Worm (Caenorhabditis elegans) whole organism, young adult: ENCODE data around the gene glr-5.

ENCODE experiments used
- C06A6.2 ChIP-seq: fragments of 200-800 bp; sonication (Bioruptor generic); conservative IDR thresholded peaks from 2 replicates; pipeline ENCODE4 v1.3.6; 2022; ENCODE audit warnings: missing genetic modification characterization, missing compliant biosample characterization
- F57A8.1 ChIP-seq: fragments of 200-800 bp; sonication (Bioruptor generic); optimal IDR thresholded peaks from 2 replicates; lab custom pipeline; 2018; ENCODE audit warnings: mild to moderate bottlenecking, missing genetic modification characterization, moderate library complexity, missing compliant biosample characterization
- ets-4 ChIP-seq: fragments of 200-800 bp; sonication (Bioruptor generic); optimal IDR thresholded peaks from 2 replicates; lab custom pipeline; 2018; ENCODE audit warnings: mild to moderate bottlenecking, missing genetic modification characterization, missing compliant biosample characterization
- lsy-27 ChIP-seq: sonication (generic microtip); optimal IDR thresholded peaks from 2 replicates; lab custom pipeline; 2017; ENCODE audit warnings: missing genetic modification characterization, mild to moderate bottlenecking, missing compliant biosample characterization, antibody characterized with exemption, missing genotype, borderline replicate concordance; ENCODE audit not compliant: insufficient read depth
- mcd-1 ChIP-seq: fragments of 200-800 bp; sonication (Bioruptor generic); IDR thresholded peaks from 2 replicates; pipeline ENCODE4 v1.3.6; 2022; ENCODE audit warnings: missing genetic modification reagents, missing genetic modification characterization, missing compliant biosample characterization
- nfya-1 ChIP-seq: sonication (generic microtip); optimal IDR thresholded peaks from 2 replicates; lab custom pipeline; 2017; ENCODE audit warnings: antibody characterized with exemption, missing compliant biosample characterization, missing genetic modification characterization, borderline replicate concordance; ENCODE audit not compliant: insufficient read depth
- nhr-80 ChIP-seq: sonication (generic microtip); optimal IDR thresholded peaks from 2 replicates; lab custom pipeline; 2016; ENCODE audit warnings: missing genetic modification characterization, missing compliant biosample characterization
- pbrm-1 ChIP-seq: fragments of 200-800 bp; sonication (Bioruptor generic); IDR thresholded peaks from 2 replicates; pipeline ENCODE4 v1.3.6; 2022; ENCODE audit warnings: missing genetic modification reagents, missing genetic modification characterization, missing compliant biosample characterization
- pha-4 ChIP-seq: fragments of 150-350 bp; sonication (generic microtip); optimal IDR thresholded peaks from 2 replicates; lab custom pipeline; 2014; ENCODE audit warnings: missing biosample characterization, missing genetic modification reagents, missing genetic modification characterization
- rec-8 ChIP-seq, 2 experiments: sonication (generic microtip); optimal IDR thresholded peaks; 2 replicates each; lab custom pipeline; 2016; ENCODE audit warnings: mild to moderate bottlenecking in 2 of 2, missing genetic modification characterization in 2 of 2, missing genetic modification reagents in 2 of 2, missing genotype in 2 of 2, missing biosample characterization in 1 of 2, missing compliant biosample characterization in 1 of 2, moderate library complexity in 1 of 2
- sdz-38 ChIP-seq: sonication (generic microtip); optimal IDR thresholded peaks from 2 replicates; lab custom pipeline; 2016; ENCODE audit warnings: missing genotype, missing genetic modification characterization, missing compliant biosample characterization
- somi-1 ChIP-seq: fragments of 200-800 bp; sonication (Bioruptor generic); optimal IDR thresholded peaks from 2 replicates; lab custom pipeline; 2018; ENCODE audit warnings: mild to moderate bottlenecking, missing genetic modification characterization, missing compliant biosample characterization

DNA sequence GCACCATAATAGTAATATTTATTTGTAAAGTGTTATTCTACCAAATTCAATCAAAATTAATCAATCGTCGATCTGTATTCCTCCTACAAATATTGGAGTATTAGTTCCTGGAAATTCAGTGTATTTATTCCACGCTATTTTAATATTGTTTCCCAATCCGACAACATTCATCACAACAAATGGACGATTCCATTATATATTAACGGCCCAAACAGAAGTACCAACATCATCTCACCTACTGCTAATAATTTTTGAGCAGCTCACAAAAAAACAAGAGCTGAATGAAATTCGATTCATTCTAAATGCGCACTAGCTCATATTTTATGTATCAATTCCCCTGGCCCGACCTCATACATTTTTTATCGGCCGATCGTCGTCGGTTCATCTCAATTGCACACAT lies 50.7 kb downstream of the glr-5 start:
- no peak for TF ChIP-seq somi-1
- no peak for TF ChIP-seq pbrm-1 (GFP tag; lab: Robert Waterston, UW)
- TF ChIP-seq nfya-1: no peak
- TF ChIP-seq ets-4 (GFP tag; lab: Kevin White, UChicago): no peak
- TF ChIP-seq pha-4 (tag; lab: Kevin White, UChicago): no peak
- no peak for TF ChIP-seq C06A6.2 (GFP tag; lab: Robert Waterston, UW)
- no peak for TF ChIP-seq rec-8 (tag; optimal IDR thresholded peaks at IDR 0.05; lab: Kevin White, UChicago)
- TF ChIP-seq nhr-80 (tag; lab: Kevin White, UChicago): no peak
- no peak for TF ChIP-seq sdz-38 (tag; lab: Kevin White, UChicago)
- no peak for TF ChIP-seq mcd-1
- no peak for TF ChIP-seq lsy-27 (tag; lab: Kevin White, UChicago)
- TF ChIP-seq F57A8.1 (GFP tag; lab: Kevin White, UChicago): no peak
